Fruit fly (Drosophila melanogaster): Measurements from ENCODE around the gene IP3K1.

The IP3K1 gene

dm6 chr2L:9828867-9829266 lies 46.7 kb downstream of the IP3K1 start (continued):
- TF ChIP-seq Hr39 (GFP tag; optimal IDR thresholded peaks at IDR 0.05) (peak; percentile 73), Sox15 (GFP tag; optimal IDR thresholded peaks at IDR 0.05) (peak; percentile 41), CG3032 (tag; optimal IDR thresholded peaks at IDR 0.05) (peak; percentile 65), CG7368 (GFP tag; optimal IDR thresholded peaks at IDR 0.05) (peak; percentile 56), Hr4 (GFP tag; optimal IDR thresholded peaks at IDR 0.05) (peak; percentile 56), CG8319 (GFP tag; optimal IDR thresholded peaks at IDR 0.05) (peak; percentile 37), fd85E (GFP tag; optimal IDR thresholded peaks at IDR 0.05) (no peak), dac (GFP tag; optimal IDR thresholded peaks at IDR 0.05) (no peak), CG6163 (GFP tag; IDR thresholded peaks at IDR 0.05) (peak; percentile 85), acj6 (GFP tag; optimal IDR thresholded peaks at IDR 0.05) (peak; percentile 71), Gug (GFP tag; IDR thresholded peaks at IDR 0.05) (peak; percentile 46; the same call in 1 of the 2 replicates), Eip93F (GFP tag; optimal IDR thresholded peaks at IDR 0.05) (no peak), CG31627 (GFP tag; optimal IDR thresholded peaks at IDR 0.05) (peak; percentile 69), spab (GFP tag; optimal IDR thresholded peaks at IDR 0.05) (peak; percentile 60), CG6276 (GFP tag; optimal IDR thresholded peaks at IDR 0.05) (no peak), Eip78C (GFP tag) (peak; percentile 91), CG6808 (GFP tag; optimal IDR thresholded peaks at IDR 0.05) (peak; percentile 61), CG15336 (GFP tag; IDR thresholded peaks at IDR 0.05) (no peak), topi (GFP tag; optimal IDR thresholded peaks at IDR 0.05) (peak; percentile 72), CG9139 (GFP tag; optimal IDR thresholded peaks at IDR 0.05) (peak; percentile 36), CG11762 (GFP tag; optimal IDR thresholded peaks at IDR 0.05; ENCODE audit: insufficient read depth) (peak; percentile 29), dsx (GFP tag; optimal IDR thresholded peaks at IDR 0.05; ENCODE audit: poor library complexity, severe bottlenecking) (peak; percentile 65), svp (GFP tag) (peak; percentile 79), lz (GFP tag; optimal IDR thresholded peaks at IDR 0.05) (peak; percentile 75), pdm3 (GFP tag; optimal IDR thresholded peaks at IDR 0.05) (peak; percentile 61), Sox102F (GFP tag; optimal IDR thresholded peaks at IDR 0.05) (peak; percentile 54)

dm6 chr2L:9836767-9837166 lies 54.6 kb downstream of the IP3K1 start:
- TF ChIP-seq CG11762 (GFP tag; optimal IDR thresholded peaks at IDR 0.05; ENCODE audit: insufficient read depth) (no peak), CG9139 (GFP tag; optimal IDR thresholded peaks at IDR 0.05) (no peak), Sox102F (GFP tag; optimal IDR thresholded peaks at IDR 0.05) (no peak), acj6 (GFP tag; optimal IDR thresholded peaks at IDR 0.05) (no peak), CG10669 (GFP tag; optimal IDR thresholded peaks at IDR 0.05) (no peak), Eip75B (GFP tag; optimal IDR thresholded peaks at IDR 0.05) (no peak), Met (GFP tag; optimal IDR thresholded peaks at IDR 0.05) (no peak), fd59A (GFP tag; optimal IDR thresholded peaks at IDR 0.05) (no peak), CG8319 (GFP tag; optimal IDR thresholded peaks at IDR 0.05) (no peak), ss (GFP tag; optimal IDR thresholded peaks at IDR 0.05) (no peak), esn (GFP tag; optimal IDR thresholded peaks at IDR 0.05) (no peak), cyc (GFP tag; optimal IDR thresholded peaks at IDR 0.05) (no peak), CG6792 (GFP tag; optimal IDR thresholded peaks at IDR 0.05) (no peak), salr (GFP tag; optimal IDR thresholded peaks at IDR 0.05) (no peak), svp (GFP tag) (no peak), Blimp-1 (GFP tag; optimal IDR thresholded peaks at IDR 0.05) (no peak), Smox (GFP tag; optimal IDR thresholded peaks at IDR 0.05) (no peak)

Data from whole organism, prepupa.